Worm (Caenorhabditis elegans) whole organism, L4 larva: ENCODE results near the gene dac-1.

Source experiments
- D1046.2 ChIP-seq: fragments of 200-800 bp; sonication (Bioruptor generic); IDR thresholded peaks from 2 replicates; pipeline ENCODE4 v1.3.6; 2022; ENCODE audit warnings: missing genetic modification characterization, missing compliant biosample characterization
- F44E2.7 ChIP-seq: fragments of 200-800 bp; sonication (Bioruptor generic); IDR thresholded peaks from 2 replicates; pipeline ENCODE4 v2.1.2; 2022; ENCODE audit warnings: missing genetic modification characterization, missing compliant biosample characterization
- R02D3.7 ChIP-seq: fragments of 150-350 bp; sonication (generic microtip); optimal IDR thresholded peaks from 3 replicates; lab custom pipeline; 2014; ENCODE audit warnings: missing biosample characterization, missing genetic modification characterization
- Y105C5A.15 ChIP-seq: fragments of 200-800 bp; sonication (Bioruptor generic); IDR thresholded peaks from 2 replicates; pipeline ENCODE4 v1.3.6; 2022; ENCODE audit warnings: missing genetic modification characterization, missing compliant biosample characterization
- ZK546.5 ChIP-seq, 2 experiments: sonication (generic microtip); optimal IDR thresholded peaks; 2 replicates each; lab custom pipeline; 2017; ENCODE audit warnings: missing biosample characterization in 2 of 2, missing genetic modification characterization in 2 of 2
- aha-1 ChIP-seq: fragments of 150-350 bp; peaks from one replicate; lab custom pipeline; 2014; ENCODE audit warnings: missing biosample characterization, missing genetic modification characterization
- aly-2 ChIP-seq: sonication (generic microtip); optimal IDR thresholded peaks from 2 replicates; lab custom pipeline; 2018; ENCODE audit warnings: missing biosample characterization, missing genetic modification characterization
- ama-1 ChIP-seq: fragments of 150-350 bp; optimal IDR thresholded peaks from 2 replicates; lab custom pipeline; 2014; ENCODE audit warnings: inconsistent platforms, mixed read lengths
- arid-1 ChIP-seq: fragments of 200-800 bp; sonication (Bioruptor generic); conservative IDR thresholded peaks from 2 replicates; pipeline ENCODE4 v1.3.6; 2022; ENCODE audit warnings: missing genetic modification reagents, missing genetic modification characterization, missing compliant biosample characterization
- ceh-20 ChIP-seq: fragments of 200-800 bp; sonication (Bioruptor generic); IDR thresholded peaks from 2 replicates; pipeline ENCODE4 v1.3.6; 2022; ENCODE audit warnings: missing genetic modification reagents, missing genetic modification characterization, missing compliant biosample characterization
- ceh-62 ChIP-seq: sonication (generic microtip); optimal IDR thresholded peaks from 2 replicates; lab custom pipeline; 2017; ENCODE audit warnings: missing biosample characterization, missing genetic modification characterization
- dpl-1 ChIP-seq: fragments of 150-350 bp; optimal IDR thresholded peaks from 2 replicates; lab custom pipeline; 2014; ENCODE audit warnings: missing biosample characterization, missing genetic modification reagents, missing genetic modification characterization
- duxl-1 ChIP-seq: sonication (generic microtip); optimal IDR thresholded peaks from 2 replicates; lab custom pipeline; 2016; ENCODE audit warnings: mild to moderate bottlenecking, missing genetic modification characterization, moderate library complexity, missing compliant biosample characterization; ENCODE audit not compliant: poor library complexity
- egl-43 ChIP-seq: fragments of 200-800 bp; sonication (Bioruptor generic); IDR thresholded peaks from 2 replicates; pipeline ENCODE4 v1.3.6; 2022; ENCODE audit warnings: missing genetic modification reagents, missing genetic modification characterization, missing compliant biosample characterization
- fkh-10 ChIP-seq: fragments of 150-350 bp; optimal IDR thresholded peaks from 2 replicates; lab custom pipeline; 2014; ENCODE audit warnings: missing biosample characterization, missing genetic modification reagents, missing genetic modification characterization
- fos-1 ChIP-seq: fragments of 150-350 bp; optimal IDR thresholded peaks from 2 replicates; lab custom pipeline; 2014; ENCODE audit warnings: missing biosample characterization, missing genetic modification characterization
- hmg-1.1 ChIP-seq: fragments of 200-800 bp; sonication (Bioruptor generic); IDR thresholded peaks from 2 replicates; pipeline ENCODE4 v1.3.6; 2022; ENCODE audit warnings: missing genetic modification reagents, missing genetic modification characterization, missing compliant biosample characterization
- jun-1 ChIP-seq: fragments of 150-350 bp; optimal IDR thresholded peaks from 2 replicates; lab custom pipeline; 2014; ENCODE audit warnings: missing biosample characterization, missing genetic modification reagents, missing genetic modification characterization
- lim-7 ChIP-seq: fragments of 200-800 bp; sonication (Bioruptor generic); IDR thresholded peaks from 2 replicates; pipeline ENCODE4 v1.3.6; 2022; ENCODE audit warnings: missing genetic modification characterization, missing compliant biosample characterization
- lin-13 ChIP-seq: fragments of 150-350 bp; optimal IDR thresholded peaks from 2 replicates; lab custom pipeline; 2014; ENCODE audit warnings: missing biosample characterization, missing genetic modification reagents, missing genetic modification characterization
- lin-39 ChIP-seq: fragments of 150-350 bp; optimal IDR thresholded peaks from 2 replicates; lab custom pipeline; 2014; ENCODE audit warnings: missing biosample characterization, missing genetic modification reagents, missing genetic modification characterization
- madf-9 ChIP-seq: fragments of 200-800 bp; sonication (Bioruptor generic); conservative IDR thresholded peaks from 2 replicates; pipeline ENCODE4 v1.3.6; 2022; ENCODE audit warnings: missing genetic modification reagents, missing genetic modification characterization, missing compliant biosample characterization
- mep-1 ChIP-seq: fragments of 150-350 bp; sonication (generic microtip); optimal IDR thresholded peaks from 3 replicates; lab custom pipeline; 2014; ENCODE audit warnings: missing biosample characterization, missing genetic modification characterization
- mxl-3 ChIP-seq: fragments of 200-800 bp; sonication (Bioruptor generic); optimal IDR thresholded peaks from 2 replicates; lab custom pipeline; 2018; ENCODE audit warnings: mild to moderate bottlenecking, missing genetic modification characterization, missing compliant biosample characterization
- nhr-11 ChIP-seq: fragments of 150-350 bp; optimal IDR thresholded peaks from 2 replicates; lab custom pipeline; 2014; ENCODE audit warnings: missing biosample characterization, missing genetic modification characterization
- nhr-28 ChIP-seq: fragments of 150-350 bp; optimal IDR thresholded peaks from 2 replicates; lab custom pipeline; 2014; ENCODE audit warnings: missing biosample characterization, missing genetic modification characterization
- nhr-48 ChIP-seq: sonication (generic microtip); optimal IDR thresholded peaks from 2 replicates; lab custom pipeline; 2016; ENCODE audit warnings: mild to moderate bottlenecking, missing genetic modification characterization, missing compliant biosample characterization
- nhr-77 ChIP-seq: fragments of 150-350 bp; optimal IDR thresholded peaks from 2 replicates; lab custom pipeline; 2014; ENCODE audit warnings: missing biosample characterization, missing genetic modification characterization
- snpc-1.2 ChIP-seq: fragments of 200-800 bp; sonication (Bioruptor generic); IDR thresholded peaks from 2 replicates; pipeline ENCODE4 v1.3.6; 2022; ENCODE audit warnings: missing genetic modification reagents, missing genetic modification characterization, missing compliant biosample characterization
- spr-3 ChIP-seq: fragments of 200-800 bp; sonication (Bioruptor generic); optimal IDR thresholded peaks from 2 replicates; lab custom pipeline; 2018; ENCODE audit warnings: mild to moderate bottlenecking, missing genetic modification characterization, missing compliant biosample characterization
- unc-39 ChIP-seq: sonication (generic microtip); optimal IDR thresholded peaks from 2 replicates; lab custom pipeline; 2017; ENCODE audit warnings: missing biosample characterization, missing genetic modification characterization
- unc-62 ChIP-seq, 3 experiments: fragments of 150-350 bp in 1 of 3; sonication (generic microtip); optimal IDR thresholded peaks in 2 of 3; peaks in 1 of 3; 1 replicate in 1 of 3; 2 replicates in 2 of 3; lab custom pipeline; 2014 to 2017; ENCODE audit warnings: missing biosample characterization in 3 of 3, missing genetic modification characterization in 3 of 3, missing genetic modification reagents in 3 of 3, missing genotype in 1 of 3
- vab-7 ChIP-seq: fragments of 200-800 bp; sonication (Bioruptor generic); IDR thresholded peaks from 2 replicates; pipeline ENCODE4 v1.3.6; 2022; ENCODE audit warnings: missing genetic modification reagents, missing genetic modification characterization, missing compliant biosample characterization
- zag-1 ChIP-seq: fragments of 150-350 bp; optimal IDR thresholded peaks from 2 replicates; lab custom pipeline; 2014; ENCODE audit warnings: missing biosample characterization, missing genetic modification characterization
- zfp-2 ChIP-seq: sonication (generic microtip); optimal IDR thresholded peaks from 2 replicates; lab custom pipeline; 2016; ENCODE audit warnings: mild to moderate bottlenecking, missing genetic modification characterization, missing compliant biosample characterization
- zip-11 ChIP-seq: fragments of 200-800 bp; sonication (Bioruptor generic); IDR thresholded peaks from 2 replicates; pipeline ENCODE4 v1.3.6; 2022; ENCODE audit warnings: missing genetic modification characterization, missing compliant biosample characterization

dac-1 gene

DNA sequence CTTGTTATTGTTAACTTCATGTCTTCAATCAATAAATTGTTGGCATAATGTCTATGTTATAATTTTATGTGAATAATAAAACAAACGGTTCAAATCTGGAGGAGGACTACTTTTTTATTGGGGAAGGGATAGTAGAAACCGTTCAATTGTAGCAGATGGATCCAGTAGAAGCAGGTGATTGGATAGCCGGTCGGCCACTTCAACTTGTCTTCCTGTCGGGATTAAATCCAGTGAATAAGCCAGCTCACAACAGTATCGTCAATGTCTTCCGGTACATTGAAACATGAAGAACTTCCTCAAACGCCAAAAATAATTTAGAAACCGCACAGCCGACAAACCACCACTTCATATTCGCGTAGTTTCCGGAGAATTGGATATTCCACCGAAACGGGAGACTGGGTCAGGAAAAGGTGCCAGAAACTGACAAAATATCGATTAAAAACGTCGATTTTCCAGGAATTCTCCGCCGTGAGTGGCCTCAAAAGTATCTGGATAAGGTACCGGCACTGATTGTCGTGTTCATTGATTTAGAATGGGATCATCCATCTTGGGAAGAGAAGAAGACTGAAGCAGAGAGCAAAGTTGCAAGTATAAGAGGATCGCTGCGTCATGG is 20.9 kb upstream of the dac-1 start, which contains the start of gene trpp-11 (continued):
- TF ChIP-seq vab-7 (no peak), snpc-1.2 (no peak), nhr-77 (tag; lab: Kevin White, UChicago) (no peak), fkh-10 (GFP tag; lab: Kevin White, UChicago) (no peak), dpl-1 (GFP tag; lab: Kevin White, UChicago) (no peak), madf-9 (no peak), lim-7 (GFP tag; lab: Robert Waterston, UW) (no peak), egl-43 (GFP tag; lab: Robert Waterston, UW) (0 out of 2 replicates have a peak, but pooled peaks have one; percentile 15), ama-1 (lab: Kevin White, UChicago) (peak; percentile 43), Y105C5A.15 (GFP tag; lab: Robert Waterston, UW) (no peak), mxl-3 (GFP tag; lab: Kevin White, UChicago) (no peak), F44E2.7 (GFP tag; lab: Robert Waterston, UW) (no peak), zag-1 (tag; lab: Kevin White, UChicago) (no peak)

DNA sequence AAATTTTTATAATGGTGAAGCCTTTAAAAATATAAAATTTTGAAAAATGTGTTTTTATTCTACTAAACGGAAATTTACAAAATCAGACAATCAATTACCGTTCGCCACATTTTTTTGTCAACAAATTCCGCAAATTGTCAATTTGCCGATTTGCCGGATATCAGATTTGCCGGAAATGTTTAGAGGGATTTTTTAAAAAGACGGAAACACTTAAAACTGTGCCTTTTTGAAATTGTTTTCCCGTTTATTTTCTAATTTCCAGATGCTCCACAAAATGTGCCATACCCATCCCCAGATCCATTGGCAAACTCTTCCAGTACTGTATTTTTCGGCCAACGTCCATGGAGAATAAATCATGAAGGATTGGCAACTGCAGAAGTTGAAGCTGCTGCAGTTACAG is 18.4 kb upstream of the dac-1 start:
- TF ChIP-seq unc-39, result no peak
- no peak for TF ChIP-seq mep-1 (tag; lab: Kevin White, UChicago)
- TF ChIP-seq hmg-1.1 (GFP tag; lab: Robert Waterston, UW), result no peak
- TF ChIP-seq duxl-1 (tag; lab: Kevin White, UChicago), result no peak
- no peak for TF ChIP-seq nhr-28 (tag; lab: Kevin White, UChicago)
- peak in 1 of 2 experiments; percentile 55 for TF ChIP-seq unc-62 (GFP tag; optimal IDR thresholded peaks at IDR 0.05 in 1 of 2; lab: Kevin White, UChicago)
- no peak for TF ChIP-seq unc-62 (tag; optimal IDR thresholded peaks at IDR 0.05; lab: Kevin White, UChicago)
- TF ChIP-seq R02D3.7, result no peak

DNA sequence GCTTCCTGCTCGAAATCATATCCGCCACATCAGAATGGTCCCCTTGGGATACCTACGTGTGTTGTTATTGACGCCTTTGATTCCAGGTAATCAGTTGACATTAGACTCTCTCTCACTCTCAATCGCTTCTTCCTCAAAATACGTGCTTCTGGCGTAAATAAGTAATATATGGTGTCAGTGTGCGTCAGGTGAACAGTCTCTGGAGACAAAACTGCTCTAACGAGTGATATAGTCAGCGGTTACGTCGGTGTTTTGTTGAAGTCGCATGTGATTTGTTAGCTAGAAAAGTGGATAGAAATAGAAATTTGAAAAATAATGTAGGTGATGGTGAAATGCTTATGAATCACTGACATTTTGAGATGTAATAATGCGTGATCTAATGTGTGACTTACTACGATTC is 13.9 kb upstream of the dac-1 start:
- TF ChIP-seq jun-1 (tag; lab: Kevin White, UChicago) (no peak), fos-1 (tag; lab: Kevin White, UChicago) (no peak), lin-39 (tag; lab: Kevin White, UChicago) (no peak), aly-2 (tag; lab: Kevin White, UChicago) (no peak), mxl-3 (GFP tag; lab: Kevin White, UChicago) (no peak), zfp-2 (no peak), nhr-11 (tag; lab: Kevin White, UChicago) (no peak), D1046.2 (GFP tag; lab: Robert Waterston, UW) (no peak), madf-9 (no peak), nhr-48 (tag; lab: Kevin White, UChicago) (no peak), ZK546.5 (tag; optimal IDR thresholded peaks at IDR 0.05; lab: Kevin White, UChicago) (no peak), zip-11 (GFP tag; lab: Robert Waterston, UW) (no peak), nhr-77 (tag; lab: Kevin White, UChicago) (no peak), snpc-1.2 (no peak), lin-13 (GFP tag; lab: Kevin White, UChicago) (no peak), ceh-20 (GFP tag; lab: Robert Waterston, UW) (no peak), spr-3 (no peak), arid-1 (GFP tag; lab: Robert Waterston, UW) (no peak)

DNA sequence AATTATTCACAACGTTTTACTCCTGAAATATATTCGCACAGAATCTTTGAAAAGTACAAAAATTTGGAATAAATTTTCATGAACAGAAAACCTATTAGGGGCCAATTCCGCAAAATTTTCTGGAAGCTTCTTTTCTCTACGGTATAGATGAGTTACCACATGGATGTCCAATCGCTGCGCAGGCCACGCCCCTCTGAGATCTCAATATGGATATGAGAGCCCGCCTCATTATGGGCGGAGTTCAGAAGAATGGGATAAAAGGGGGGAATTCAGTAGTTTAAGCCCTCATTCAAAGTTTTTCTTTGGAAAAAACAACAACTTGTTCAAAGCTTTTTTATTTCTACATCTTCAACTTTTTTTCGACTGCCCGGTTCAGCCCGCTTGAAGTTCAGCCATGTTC is 4.4 kb upstream of the dac-1 start, which contains the start of gene daf-7:
daf-7 (plus strand) TSS at position 301 of the 400 bp plus-strand sequence.
- TF ChIP-seq aha-1 (tag; lab: Kevin White, UChicago) (peak; percentile 65), ceh-62 (tag; lab: Kevin White, UChicago) (no peak)
- TF ChIP-seq, all 104 proteins: peak for 1
